Fruit fly (Drosophila melanogaster): Measurements from ENCODE around the gene CG31904.
A peak's percentile ranks its signal among the peaks of the same experiment; 100 is the strongest.

DNA sequence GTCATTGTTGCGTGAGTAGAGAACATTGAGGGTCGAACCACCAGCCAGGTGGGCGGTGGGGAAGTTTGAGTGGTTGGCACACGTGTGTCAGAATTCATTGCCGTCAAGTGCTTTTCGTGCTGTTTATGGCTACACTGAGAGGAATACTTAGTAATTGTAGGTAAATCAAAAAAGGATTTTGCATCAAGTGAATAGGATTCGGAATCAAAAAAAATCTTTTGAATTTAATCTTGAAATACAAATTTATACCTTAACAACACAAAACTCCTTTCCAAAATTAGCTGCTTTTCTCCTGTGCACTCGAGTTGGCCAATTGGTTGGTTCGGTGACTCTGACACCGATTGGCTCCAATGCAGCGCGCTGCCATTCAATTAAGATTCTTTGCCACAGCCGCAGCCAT is 15.9 kb upstream of the CG31904 start:
- TF ChIP-seq CG8159 (tag; optimal IDR thresholded peaks at IDR 0.05) (peak; percentile 25), fd96Ca (GFP tag; IDR thresholded peaks at IDR 0.05) (peak; percentile 69; the same call in 2 of the 3 replicates), gl (tag; optimal IDR thresholded peaks at IDR 0.05) (no peak), Ets98B (GFP tag; IDR thresholded peaks at IDR 0.05) (peak; percentile 53), Snoo (tag; optimal IDR thresholded peaks at IDR 0.05) (no peak), CG34367 (tag; optimal IDR thresholded peaks at IDR 0.05) (no peak), CG9948 (tag; optimal IDR thresholded peaks at IDR 0.05) (peak; percentile 5), rn (GFP tag; IDR thresholded peaks at IDR 0.05) (no peak)

Measured in whole organism, pupa.